Worm (Caenorhabditis elegans) whole organism, young adult: ENCODE results near the gene srxa-8.

Experiments used
- B0019.2 ChIP-seq: fragments of 200-800 bp; sonication (Bioruptor generic); conservative IDR thresholded peaks from 2 replicates; pipeline ENCODE4 v1.3.6; 2022; ENCODE audit warnings: missing genetic modification reagents, missing genetic modification characterization, missing compliant biosample characterization
- B0035.1 ChIP-seq: sonication (generic microtip); optimal IDR thresholded peaks from 2 replicates; lab custom pipeline; 2016; ENCODE audit warnings: missing genetic modification characterization, mild to moderate bottlenecking, missing compliant biosample characterization, missing genotype, missing genetic modification reagents
- C06A6.2 ChIP-seq: fragments of 200-800 bp; sonication (Bioruptor generic); conservative IDR thresholded peaks from 2 replicates; pipeline ENCODE4 v1.3.6; 2022; ENCODE audit warnings: missing genetic modification characterization, missing compliant biosample characterization
- D2030.7 ChIP-seq: fragments of 200-800 bp; sonication (Bioruptor generic); IDR thresholded peaks from 2 replicates; pipeline ENCODE4 v1.3.6; 2022; ENCODE audit warnings: missing genetic modification reagents, missing genetic modification characterization, missing compliant biosample characterization
- F37B4.10 ChIP-seq: fragments of 200-800 bp; sonication (Bioruptor generic); IDR thresholded peaks from 2 replicates; pipeline ENCODE4 v1.3.6; 2022; ENCODE audit warnings: missing genetic modification characterization, missing compliant biosample characterization
- F39B2.1 ChIP-seq: fragments of 200-800 bp; sonication (Bioruptor generic); IDR thresholded peaks from 2 replicates; pipeline ENCODE4 v1.3.6; 2022; ENCODE audit warnings: missing genetic modification reagents, missing genetic modification characterization, missing compliant biosample characterization
- F49E8.2 ChIP-seq: sonication (generic microtip); optimal IDR thresholded peaks from 3 replicates; lab custom pipeline; 2017; ENCODE audit warnings: missing genetic modification characterization, mild to moderate bottlenecking, missing compliant biosample characterization, antibody characterized with exemption, moderate library complexity; ENCODE audit not compliant: insufficient read depth
- F55B11.4 ChIP-seq: sonication (generic microtip); optimal IDR thresholded peaks from 2 replicates; lab custom pipeline; 2016; ENCODE audit warnings: missing compliant biosample characterization, missing genetic modification characterization, borderline replicate concordance; ENCODE audit not compliant: insufficient read depth
- F57A8.1 ChIP-seq: fragments of 200-800 bp; sonication (Bioruptor generic); optimal IDR thresholded peaks from 2 replicates; lab custom pipeline; 2018; ENCODE audit warnings: mild to moderate bottlenecking, missing genetic modification characterization, moderate library complexity, missing compliant biosample characterization
- K12H6.12 ChIP-seq: fragments of 200-800 bp; sonication (Bioruptor generic); optimal IDR thresholded peaks from 2 replicates; lab custom pipeline; 2018; ENCODE audit warnings: mild to moderate bottlenecking, missing genetic modification characterization, missing compliant biosample characterization
- T07F8.4 ChIP-seq: sonication (generic microtip); optimal IDR thresholded peaks from 2 replicates; lab custom pipeline; 2016; ENCODE audit warnings: mild to moderate bottlenecking, missing genetic modification characterization, moderate library complexity, missing compliant biosample characterization
- T26A5.8 ChIP-seq: sonication (generic microtip); optimal IDR thresholded peaks from 2 replicates; lab custom pipeline; 2016; ENCODE audit warnings: missing genetic modification characterization, missing compliant biosample characterization
- Y53F4B.3 ChIP-seq: fragments of 200-800 bp; sonication (Bioruptor generic); IDR thresholded peaks from 2 replicates; pipeline ENCODE4 v1.3.6; 2022; ENCODE audit warnings: missing genetic modification reagents, missing genetic modification characterization, missing compliant biosample characterization
- Y56A3A.18 ChIP-seq: fragments of 200-800 bp; sonication (Bioruptor generic); IDR thresholded peaks from 2 replicates; pipeline ENCODE4 v1.3.6; 2022; ENCODE audit warnings: missing genetic modification reagents, missing genetic modification characterization, missing compliant biosample characterization
- akir-1 ChIP-seq: fragments of 200-800 bp; sonication (Bioruptor generic); optimal IDR thresholded peaks from 2 replicates; lab custom pipeline; 2018; ENCODE audit warnings: mild to moderate bottlenecking, missing genetic modification characterization, moderate library complexity, missing compliant biosample characterization
- ama-1 ChIP-seq, 3 experiments: fragments of 150-350 bp in 1 of 3; sonication (generic microtip) in 2 of 3; optimal IDR thresholded peaks; 2 replicates each; lab custom pipeline; 2014 to 2018; ENCODE audit warnings: missing biosample characterization in 2 of 3, missing genetic modification characterization in 2 of 3, missing genetic modification reagents in 2 of 3
- attf-3 ChIP-seq: fragments of 200-800 bp; sonication (Bioruptor generic); conservative IDR thresholded peaks from 2 replicates; pipeline ENCODE4 v1.3.6; 2022; ENCODE audit warnings: missing genetic modification reagents, missing genetic modification characterization, missing compliant biosample characterization
- ccch-3 ChIP-seq: fragments of 200-800 bp; sonication (Bioruptor generic); optimal IDR thresholded peaks from 2 replicates; lab custom pipeline; 2018; ENCODE audit warnings: mild to moderate bottlenecking, missing genetic modification characterization, missing compliant biosample characterization
- cebp-2 ChIP-seq: fragments of 200-800 bp; sonication (Bioruptor generic); IDR thresholded peaks from 2 replicates; pipeline ENCODE4 v1.3.6; 2022; ENCODE audit warnings: missing genetic modification characterization, missing compliant biosample characterization
- ceh-100 ChIP-seq: fragments of 200-800 bp; sonication (Bioruptor generic); IDR thresholded peaks from 2 replicates; pipeline ENCODE4 v1.3.6; 2022; ENCODE audit warnings: missing genetic modification reagents, missing genetic modification characterization, missing compliant biosample characterization
- ceh-58 ChIP-seq: fragments of 200-800 bp; sonication (Bioruptor generic); IDR thresholded peaks from 2 replicates; pipeline ENCODE4 v1.3.6; 2022; ENCODE audit warnings: missing genetic modification characterization, missing compliant biosample characterization
- ceh-79 ChIP-seq: sonication (generic microtip); optimal IDR thresholded peaks from 2 replicates; lab custom pipeline; 2017; ENCODE audit warnings: mild to moderate bottlenecking, missing genetic modification characterization, missing compliant biosample characterization
- ceh-91 ChIP-seq: fragments of 200-800 bp; sonication (Bioruptor generic); IDR thresholded peaks from 2 replicates; pipeline ENCODE4 v1.3.6; 2022; ENCODE audit warnings: missing genetic modification reagents, missing genetic modification characterization, missing compliant biosample characterization
- die-1 ChIP-seq: sonication (generic microtip); optimal IDR thresholded peaks from 2 replicates; lab custom pipeline; 2016; ENCODE audit warnings: missing genotype, mild to moderate bottlenecking, missing genetic modification characterization, missing compliant biosample characterization
- dox-1 ChIP-seq: fragments of 200-800 bp; sonication (Bioruptor generic); IDR thresholded peaks from 2 replicates; pipeline ENCODE4 v1.3.6; 2022; ENCODE audit warnings: missing genetic modification reagents, missing genetic modification characterization, missing compliant biosample characterization
- dpl-1 ChIP-seq: fragments of 150-350 bp; optimal IDR thresholded peaks from 2 replicates; lab custom pipeline; 2014; ENCODE audit warnings: missing biosample characterization, missing genetic modification reagents, missing genetic modification characterization
- efl-1 ChIP-seq: fragments of 150-350 bp; optimal IDR thresholded peaks from 2 replicates; lab custom pipeline; 2014; ENCODE audit warnings: missing biosample characterization, missing genetic modification reagents, missing genetic modification characterization
- hlh-26 ChIP-seq: fragments of 200-800 bp; sonication (Bioruptor generic); conservative IDR thresholded peaks from 2 replicates; pipeline ENCODE4 v1.3.6; 2022; ENCODE audit warnings: missing genetic modification reagents, missing genetic modification characterization, missing compliant biosample characterization
- hmg-1.2 ChIP-seq: fragments of 200-800 bp; sonication (Bioruptor generic); IDR thresholded peaks from 2 replicates; pipeline ENCODE4 v1.3.6; 2022; ENCODE audit warnings: missing genetic modification reagents, missing genetic modification characterization, missing compliant biosample characterization
- hrde-1 ChIP-seq: sonication (generic microtip); optimal IDR thresholded peaks from 2 replicates; lab custom pipeline; 2016; ENCODE audit warnings: missing genetic modification characterization, mild to moderate bottlenecking, missing compliant biosample characterization, moderate library complexity, missing genotype, missing genetic modification reagents, borderline replicate concordance
- let-526 ChIP-seq: fragments of 200-800 bp; sonication (Bioruptor generic); IDR thresholded peaks from 2 replicates; pipeline ENCODE4 v1.3.6; 2022; ENCODE audit warnings: missing genetic modification reagents, missing genetic modification characterization, missing compliant biosample characterization
- lsl-1 ChIP-seq: fragments of 200-800 bp; sonication (Bioruptor generic); optimal IDR thresholded peaks from 2 replicates; lab custom pipeline; 2018; ENCODE audit warnings: mild to moderate bottlenecking, missing genetic modification characterization, moderate library complexity, missing compliant biosample characterization
- mcd-1 ChIP-seq: fragments of 200-800 bp; sonication (Bioruptor generic); IDR thresholded peaks from 2 replicates; pipeline ENCODE4 v1.3.6; 2022; ENCODE audit warnings: missing genetic modification reagents, missing genetic modification characterization, missing compliant biosample characterization
- nhr-90 ChIP-seq: sonication (generic microtip); optimal IDR thresholded peaks from 2 replicates; lab custom pipeline; 2016; ENCODE audit warnings: missing genotype, mild to moderate bottlenecking, missing genetic modification characterization, missing compliant biosample characterization
- pha-4 ChIP-seq: fragments of 150-350 bp; sonication (generic microtip); optimal IDR thresholded peaks from 2 replicates; lab custom pipeline; 2014; ENCODE audit warnings: missing biosample characterization, missing genetic modification reagents, missing genetic modification characterization
- snpc-1.3 ChIP-seq: sonication (generic microtip); optimal IDR thresholded peaks from 2 replicates; lab custom pipeline; 2017; ENCODE audit warnings: missing genetic modification characterization, mild to moderate bottlenecking, missing compliant biosample characterization, antibody characterized with exemption, moderate library complexity, missing genotype, missing genetic modification reagents; ENCODE audit not compliant: insufficient read depth
- snpc-4 ChIP-seq, 5 experiments: fragments of 150-350 bp in 1 of 5; sonication (generic microtip) in 4 of 5; optimal IDR thresholded peaks; 2 replicates each; lab custom pipeline; 2014 to 2018; ENCODE audit warnings: missing genetic modification characterization in 5 of 5, missing biosample characterization in 3 of 5, antibody characterized with exemption in 2 of 5, mild to moderate bottlenecking in 2 of 5, missing compliant biosample characterization in 2 of 5, missing genotype in 2 of 5, moderate library complexity in 2 of 5, missing genetic modification reagents in 1 of 5
- sptf-2 ChIP-seq: fragments of 200-800 bp; sonication (Bioruptor generic); optimal IDR thresholded peaks from 2 replicates; lab custom pipeline; 2018; ENCODE audit warnings: mild to moderate bottlenecking, missing genetic modification characterization, missing compliant biosample characterization
- zfh-2 ChIP-seq: fragments of 200-800 bp; sonication (Bioruptor generic); conservative IDR thresholded peaks from 2 replicates; pipeline ENCODE4 v1.3.6; 2022; ENCODE audit warnings: missing genetic modification reagents, missing genetic modification characterization, missing compliant biosample characterization
- zim-3 ChIP-seq: sonication (generic microtip); optimal IDR thresholded peaks from 2 replicates; lab custom pipeline; 2017; ENCODE audit warnings: mild to moderate bottlenecking, missing genetic modification characterization, moderate library complexity, missing compliant biosample characterization

The srxa-8 gene

DNA sequence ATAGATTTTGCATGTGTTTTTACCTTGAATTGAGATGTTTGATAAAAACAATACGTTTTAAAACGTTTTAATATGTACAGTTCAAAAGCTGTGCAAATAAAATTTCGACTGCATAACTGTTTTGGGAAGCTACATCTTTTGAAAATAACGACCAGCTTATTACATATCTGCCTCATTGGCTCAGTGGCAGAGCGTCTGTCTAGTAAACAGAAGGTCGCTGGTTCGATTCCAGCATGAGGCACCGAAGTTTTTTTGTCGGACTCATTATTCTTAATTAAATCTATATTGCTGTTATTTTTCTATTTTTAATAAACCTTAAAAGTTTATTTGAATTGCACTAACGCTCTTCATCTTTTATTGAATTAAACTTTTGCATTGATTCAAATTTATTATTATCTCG, 15.6 kb downstream of the srxa-8 start (continued):
- TF ChIP-seq snpc-1.3 (tag; lab: Kevin White, UChicago) (no peak), F49E8.2 (tag; lab: Kevin White, UChicago) (no peak), C06A6.2 (no peak), hrde-1 (tag; lab: Kevin White, UChicago) (no peak), D2030.7 (GFP tag; lab: Robert Waterston, UW) (peak; percentile 41; the same call in 1 of the 2 replicates), attf-3 (no peak), pha-4 (tag; lab: Kevin White, UChicago) (no peak), F57A8.1 (GFP tag; lab: Kevin White, UChicago) (no peak), sptf-2 (GFP tag; lab: Kevin White, UChicago) (no peak)

DNA sequence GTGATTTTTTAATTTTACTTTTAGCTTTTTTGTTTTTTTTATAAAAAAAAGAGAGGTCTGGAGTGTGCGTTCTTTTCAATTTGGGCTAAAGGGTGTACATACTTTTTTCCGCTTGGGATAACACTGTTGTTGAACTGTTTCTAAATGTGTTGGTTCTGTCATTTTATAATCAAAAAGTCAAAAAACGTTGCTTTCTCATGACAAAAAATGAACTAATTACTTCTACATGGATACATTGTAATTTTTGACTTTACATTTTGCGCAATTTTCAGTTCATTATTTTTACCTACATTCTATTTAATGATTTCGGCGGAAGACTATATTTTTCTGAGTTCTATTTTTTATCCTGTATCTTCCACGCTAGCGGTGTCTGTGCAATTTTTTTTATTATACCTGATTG, 17.1 kb downstream of the srxa-8 start, which contains the start of gene srd-38:
srd-38 (plus strand) TSS at position 301 of the 400 bp plus-strand sequence.
- no peak for TF ChIP-seq ama-1 (optimal IDR thresholded peaks at IDR 0.05; lab: Kevin White, UChicago)
- TF ChIP-seq ama-1 (GFP tag; optimal IDR thresholded peaks at IDR 0.05; lab: Kevin White, UChicago) = no peak
- TF ChIP-seq B0019.2 (GFP tag; lab: Robert Waterston, UW) = no peak
- no peak for TF ChIP-seq ceh-58 (GFP tag; lab: Robert Waterston, UW)
- no peak for TF ChIP-seq let-526 (GFP tag; lab: Robert Waterston, UW)
- no peak for TF ChIP-seq Y53F4B.3 (GFP tag; lab: Robert Waterston, UW)
- TF ChIP-seq F37B4.10 (GFP tag; lab: Robert Waterston, UW) = no peak
- TF ChIP-seq ceh-100 (GFP tag; lab: Robert Waterston, UW) = no peak
- TF ChIP-seq akir-1 (GFP tag; lab: Kevin White, UChicago) = no peak
- no peak for TF ChIP-seq T26A5.8 (tag; lab: Kevin White, UChicago)
- TF ChIP-seq cebp-2 = no peak
- no peak for TF ChIP-seq F39B2.1 (GFP tag; lab: Robert Waterston, UW)
- TF ChIP-seq ceh-91 = no peak
- TF ChIP-seq D2030.7 (GFP tag; lab: Robert Waterston, UW) = no peak
- no peak for TF ChIP-seq B0035.1 (tag; lab: Kevin White, UChicago)
- TF ChIP-seq ccch-3 (GFP tag; lab: Kevin White, UChicago) = no peak
- no peak for TF ChIP-seq F55B11.4 (tag; lab: Kevin White, UChicago)
- TF ChIP-seq dpl-1 (GFP tag; lab: Kevin White, UChicago) = no peak
- TF ChIP-seq K12H6.12 (tag; lab: Kevin White, UChicago) = no peak
- no peak for TF ChIP-seq zfh-2
- no peak for TF ChIP-seq hmg-1.2 (GFP tag; lab: Robert Waterston, UW)

DNA sequence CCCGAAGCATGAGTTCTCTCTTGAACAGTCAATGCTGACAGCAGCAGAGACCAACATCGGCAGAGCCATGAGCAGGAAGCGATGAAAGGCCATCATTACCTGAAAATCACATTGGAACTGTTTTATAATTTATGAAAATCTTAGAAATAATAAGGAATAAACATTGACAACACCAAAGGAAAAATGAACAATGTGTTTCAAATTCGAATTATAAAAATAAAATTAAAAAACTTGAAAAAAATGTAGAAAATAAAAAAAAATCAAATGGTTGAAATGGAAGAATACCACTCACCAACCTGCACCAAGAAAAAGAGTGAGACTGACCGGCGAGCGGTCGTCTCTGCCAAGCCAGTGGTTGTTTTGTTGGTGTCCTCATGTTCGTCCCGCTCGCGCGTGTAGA, 18.1 kb downstream of the srxa-8 start, which contains the start of gene R04D3.3:
R04D3.3 (minus strand) TSS at position 101 of the 400 bp plus-strand sequence.
- peak; percentile 61 for TF ChIP-seq efl-1 (GFP tag; lab: Kevin White, UChicago)
- no peak for TF ChIP-seq Y56A3A.18 (GFP tag; lab: Robert Waterston, UW)
- TF ChIP-seq ccch-3 (GFP tag; lab: Kevin White, UChicago) = no peak
- TF ChIP-seq ceh-79 (tag; lab: Kevin White, UChicago) = no peak
- 0 out of 2 replicates have a peak, but pooled peaks have one; percentile 22 for TF ChIP-seq D2030.7 (GFP tag; lab: Robert Waterston, UW)
- no peak for TF ChIP-seq dox-1 (GFP tag; lab: Robert Waterston, UW)
- TF ChIP-seq die-1 (tag; lab: Kevin White, UChicago) = no peak
- TF ChIP-seq T07F8.4 (tag; lab: Kevin White, UChicago) = no peak
- TF ChIP-seq hlh-26 (GFP tag; lab: Robert Waterston, UW) = no peak
- no peak for TF ChIP-seq ceh-91
- TF ChIP-seq nhr-90 (tag; lab: Kevin White, UChicago) = no peak
- TF ChIP-seq mcd-1 = no peak
- TF ChIP-seq lsl-1 (GFP tag; lab: Kevin White, UChicago) = no peak
- TF ChIP-seq snpc-4 (GFP tag; optimal IDR thresholded peaks at IDR 0.05; lab: Kevin White, UChicago) = no peak
- TF ChIP-seq snpc-4 (tag; optimal IDR thresholded peaks at IDR 0.05; lab: Kevin White, UChicago) = no peak
- no peak for TF ChIP-seq zim-3 (tag; lab: Kevin White, UChicago)
